Worm (Caenorhabditis elegans): ENCODE results near the gene T05B4.12.

ce11 chrV:4120629-4121028 lies 5.2 kb downstream of the T05B4.12 start, which contains the start of gene T05B4.10:
- TF ChIP-seq W03F9.2 (tag; optimal IDR thresholded peaks at IDR 0.05), result no peak
- TF ChIP-seq dao-5 (tag; optimal IDR thresholded peaks at IDR 0.05), result no peak
- TF ChIP-seq him-1 (tag; optimal IDR thresholded peaks at IDR 0.05), result no peak

All from whole organism, L4/young adult.